Worm (Caenorhabditis elegans) whole organism, L3 larva: ENCODE results near the gene ech-6.

Source experiments
- aly-2 ChIP-seq: fragments of 150-350 bp; optimal IDR thresholded peaks from 2 replicates; lab custom pipeline; 2014; ENCODE audit warnings: missing biosample characterization, missing genetic modification characterization
- nhr-12 ChIP-seq: fragments of 150-350 bp; optimal IDR thresholded peaks from 2 replicates; lab custom pipeline; 2014; ENCODE audit warnings: missing biosample characterization, missing genetic modification characterization
- nhr-77 ChIP-seq: fragments of 150-350 bp; optimal IDR thresholded peaks from 2 replicates; lab custom pipeline; 2014; ENCODE audit warnings: missing biosample characterization, missing genetic modification characterization
- pha-4 ChIP-seq: fragments of 150-350 bp; optimal IDR thresholded peaks from 2 replicates; lab custom pipeline; 2014; ENCODE audit warnings: missing biosample characterization, missing genetic modification reagents, missing genetic modification characterization
- sea-2 ChIP-seq: fragments of 150-350 bp; sonication (generic microtip); optimal IDR thresholded peaks from 4 replicates; lab custom pipeline; 2014; ENCODE audit warnings: missing biosample characterization, missing genetic modification reagents, missing genetic modification characterization
- snpc-4 ChIP-seq: fragments of 150-350 bp; optimal IDR thresholded peaks from 2 replicates; lab custom pipeline; 2014; ENCODE audit warnings: missing biosample characterization, missing genetic modification characterization
- tbx-2 ChIP-seq: sonication (generic microtip); optimal IDR thresholded peaks from 2 replicates; lab custom pipeline; 2016; ENCODE audit warnings: mild to moderate bottlenecking, missing genetic modification characterization, missing compliant biosample characterization
- unc-39 ChIP-seq: sonication (generic microtip); optimal IDR thresholded peaks from 4 replicates; lab custom pipeline; 2017; ENCODE audit warnings: missing biosample characterization, missing genetic modification characterization

ce11 chrIII:9793592-9794417 is 41.1 kb upstream of the ech-6 start, which contains the start of the genes R10E11.9 and mcm-6:
- TF ChIP-seq nhr-12: no peak
- no peak for TF ChIP-seq pha-4 (tag; lab: Kevin White, UChicago)
- TF ChIP-seq unc-39 (tag; lab: Kevin White, UChicago): no peak
- TF ChIP-seq tbx-2 (tag; lab: Kevin White, UChicago): no peak
- TF ChIP-seq sea-2 (GFP tag; lab: Kevin White, UChicago): no peak
- no peak for TF ChIP-seq snpc-4 (tag; lab: Kevin White, UChicago)
- TF ChIP-seq aly-2 (tag; lab: Kevin White, UChicago): no peak
- no peak for TF ChIP-seq nhr-77 (tag; lab: Kevin White, UChicago)
